Fruit fly (Drosophila melanogaster): Measurements from ENCODE around the gene CG3062.

Gene CG3062

DNA sequence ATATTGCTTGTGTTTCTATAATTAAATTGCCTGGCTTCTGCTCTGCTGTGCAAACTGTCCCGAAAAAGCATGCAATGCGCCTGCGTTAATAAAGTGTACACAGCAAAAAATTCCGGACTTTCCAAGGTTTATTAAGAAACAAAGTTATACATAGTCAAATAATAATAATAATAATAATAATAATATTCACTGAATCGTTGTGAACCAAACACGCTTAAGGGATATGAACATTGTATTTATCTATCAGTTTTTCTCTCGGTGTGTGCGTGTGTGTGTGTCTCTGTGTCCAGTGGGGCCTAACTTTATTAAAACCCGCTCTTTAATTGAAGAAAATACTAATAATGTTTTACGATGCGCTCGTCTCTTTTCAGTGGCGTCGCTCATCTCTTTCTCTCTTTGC lies 46.6 kb upstream of the CG3062 start (continued):
- TF ChIP-seq Gug (GFP tag; IDR thresholded peaks at IDR 0.05) (0 out of 4 replicates have a peak, but pooled peaks have one; percentile 17), Taf1 (GFP tag; IDR thresholded peaks at IDR 0.05) (no peak), Ravus (GFP tag; IDR thresholded peaks at IDR 0.05) (no peak), tll (GFP tag; optimal IDR thresholded peaks at IDR 0.05) (no peak), Hr3 (GFP tag; optimal IDR thresholded peaks at IDR 0.05) (peak; percentile 6), CG9876 (GFP tag; optimal IDR thresholded peaks at IDR 0.05) (no peak), CG5180 (GFP tag; optimal IDR thresholded peaks at IDR 0.05) (no peak), Aef1 (GFP tag; IDR thresholded peaks at IDR 0.05) (peak; percentile 16; the same call in 1 of the 3 replicates), fu2 (GFP tag; optimal IDR thresholded peaks at IDR 0.05) (no peak), ATbp (GFP tag; optimal IDR thresholded peaks at IDR 0.05) (peak; percentile 30), psq (GFP tag; optimal IDR thresholded peaks at IDR 0.05) (no peak), CG10654 (GFP tag; optimal IDR thresholded peaks at IDR 0.05) (no peak), Max (GFP tag; optimal IDR thresholded peaks at IDR 0.05) (no peak), mld (GFP tag; IDR thresholded peaks at IDR 0.05; ENCODE audit: partially characterized antibody) (no peak), CG10209 (GFP tag; optimal IDR thresholded peaks at IDR 0.05) (peak; percentile 34), CG12769 (tag; optimal IDR thresholded peaks at IDR 0.05) (peak; percentile 7), cg (GFP tag; optimal IDR thresholded peaks at IDR 0.05) (no peak), Hr78 (GFP tag; optimal IDR thresholded peaks at IDR 0.05) (no peak), CG9215 (GFP tag; IDR thresholded peaks at IDR 0.05) (no peak), CG9797 (GFP tag; optimal IDR thresholded peaks at IDR 0.05) (no peak), HHEX (GFP tag; optimal IDR thresholded peaks at IDR 0.05) (peak; percentile 30), CG6254 (GFP tag; optimal IDR thresholded peaks at IDR 0.05) (no peak), unpg (GFP tag; optimal IDR thresholded peaks at IDR 0.05) (peak; percentile 39), CG1529 (GFP tag; optimal IDR thresholded peaks at IDR 0.05) (no peak), lola (GFP tag; optimal IDR thresholded peaks at IDR 0.05) (no peak), sob (GFP tag; IDR thresholded peaks at IDR 0.05) (peak; percentile 34; the same call in 1 of the 2 replicates), CG9727 (GFP tag; optimal IDR thresholded peaks at IDR 0.05) (peak; percentile 30), CG12659 (GFP tag; optimal IDR thresholded peaks at IDR 0.05) (peak; percentile 17), CG7372 (GFP tag; IDR thresholded peaks at IDR 0.05) (no peak), CG10321 (GFP tag; IDR thresholded peaks at IDR 0.05) (no peak), Dref (GFP tag; IDR thresholded peaks at IDR 0.05) (no peak), gt (GFP tag; IDR thresholded peaks at IDR 0.05) (no peak), CG4820 (GFP tag; optimal IDR thresholded peaks at IDR 0.05) (no peak), CG11696 (GFP tag; IDR thresholded peaks at IDR 0.05) (no peak), odd (GFP tag; optimal IDR thresholded peaks at IDR 0.05) (no peak), CG18599 (GFP tag; optimal IDR thresholded peaks at IDR 0.05) (peak; percentile 77), CG12071 (GFP tag; optimal IDR thresholded peaks at IDR 0.05) (no peak), eve (GFP tag; optimal IDR thresholded peaks at IDR 0.05) (no peak), TFAM (GFP tag; optimal IDR thresholded peaks at IDR 0.05) (no peak), Mes4 (GFP tag; optimal IDR thresholded peaks at IDR 0.05) (no peak), CG7963 (GFP tag; IDR thresholded peaks at IDR 0.05; ENCODE audit: partially characterized antibody) (no peak), Oaz (GFP tag; IDR thresholded peaks at IDR 0.05) (no peak), Dip2 (GFP tag; IDR thresholded peaks at IDR 0.05) (no peak), CG2120 (GFP tag; optimal IDR thresholded peaks at IDR 0.05) (peak; percentile 13), CG15073 (GFP tag; optimal IDR thresholded peaks at IDR 0.05) (no peak), CG14014 (GFP tag; IDR thresholded peaks at IDR 0.05) (no peak), CG2875 (GFP tag; optimal IDR thresholded peaks at IDR 0.05) (no peak), HLHmδ (GFP tag; optimal IDR thresholded peaks at IDR 0.05) (no peak), CG10565 (GFP tag; optimal IDR thresholded peaks at IDR 0.05) (no peak), CG9437 (GFP tag; optimal IDR thresholded peaks at IDR 0.05) (no peak)

Data from whole organism, embryonic.